Fruit fly (Drosophila melanogaster): Measurements from ENCODE around the gene tws.
A peak's percentile ranks its signal among the peaks of the same experiment; 100 is the strongest.

DNA sequence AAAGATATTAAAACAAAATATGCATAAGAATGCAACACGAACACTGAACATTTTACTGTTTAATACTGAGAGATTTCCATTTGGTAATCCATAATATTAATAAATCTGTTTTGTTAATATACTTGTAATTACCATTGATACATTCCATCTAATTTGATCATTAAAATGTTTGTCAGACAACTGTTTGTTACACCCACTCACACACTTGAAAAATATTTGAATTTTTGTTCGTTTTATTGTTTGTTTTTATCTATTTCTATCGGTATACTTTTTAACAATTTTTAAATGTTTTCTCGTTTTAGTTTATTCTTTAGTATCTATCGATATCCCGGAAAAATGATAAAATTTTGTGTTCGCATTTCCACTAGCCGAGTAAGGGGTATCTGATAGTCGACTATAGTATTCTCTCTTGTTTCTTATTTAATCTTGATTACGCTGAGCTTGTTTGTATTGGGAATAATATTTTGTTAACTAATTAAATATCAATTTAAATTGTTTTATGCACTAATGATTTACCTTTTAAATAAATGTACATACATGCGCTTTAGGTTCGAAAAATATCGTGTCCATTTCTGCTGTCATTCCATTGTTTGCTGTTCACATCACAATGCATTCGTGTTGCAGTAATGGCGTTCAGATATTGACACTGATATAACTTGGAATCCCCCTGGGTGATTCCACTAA is 12.4 kb upstream of the tws start, which contains the start of gene CG34303:
- TF ChIP-seq pdm3 (GFP tag; optimal IDR thresholded peaks at IDR 0.05) (no peak), CG6276 (GFP tag; optimal IDR thresholded peaks at IDR 0.05) (no peak), Met (GFP tag; optimal IDR thresholded peaks at IDR 0.05) (no peak), svp (GFP tag) (no peak), CG6808 (GFP tag; optimal IDR thresholded peaks at IDR 0.05) (no peak), Eip75B (GFP tag; optimal IDR thresholded peaks at IDR 0.05) (no peak), Sox102F (GFP tag; optimal IDR thresholded peaks at IDR 0.05) (no peak), ss (GFP tag; optimal IDR thresholded peaks at IDR 0.05) (no peak), Eip93F (GFP tag; optimal IDR thresholded peaks at IDR 0.05) (no peak), achi (GFP tag; optimal IDR thresholded peaks at IDR 0.05) (no peak), Blimp-1 (GFP tag; optimal IDR thresholded peaks at IDR 0.05) (no peak), CG6792 (GFP tag; optimal IDR thresholded peaks at IDR 0.05) (no peak), Eip78C (GFP tag) (peak; percentile 27)

Measured in whole organism, prepupa.